Fruit fly (Drosophila melanogaster) S2 (cell line): ENCODE results near the gene CG42816.

Source experiments
- CG8478 ChIP-seq: fragments of >200 bp; optimal IDR thresholded peaks from 2 replicates; lab custom pipeline; 2018
- CTCF ChIP-seq, 2 experiments: fragments of >200 bp; optimal IDR thresholded peaks; 2 replicates each; lab custom pipeline; 2018

DNA sequence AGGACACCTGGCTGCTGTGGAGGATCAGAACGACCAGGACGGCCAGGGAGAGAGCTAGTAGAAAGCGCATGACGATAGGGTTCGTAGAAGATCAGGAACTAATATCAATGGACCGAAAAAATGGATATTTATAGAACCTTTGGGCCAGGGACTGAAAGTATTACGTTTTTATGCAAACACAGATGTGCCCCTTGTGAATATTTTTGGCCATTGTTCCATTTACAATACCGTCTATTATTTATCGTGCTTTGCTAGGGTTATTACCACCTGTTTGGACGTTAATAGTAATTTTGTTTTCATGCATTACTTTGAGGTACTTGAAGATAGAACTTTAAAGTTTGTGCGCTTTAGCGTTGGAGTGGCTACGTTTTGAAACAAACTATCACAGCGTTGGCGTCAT lies 36.1 kb upstream of the CG42816 start, which contains the start of gene CG32188:
- TF ChIP-seq CG8478 (lab: Kevin White, UChicago) (no peak), CTCF (optimal IDR thresholded peaks at IDR 0.05; lab: Kevin White, UChicago) (no peak)
